Fruit fly (Drosophila melanogaster): ENCODE measurements around the gene ath.

Gene ath

dm6 chr2L:10220010-10220409 is 9.1 kb downstream of the ath start:
- no peak for TF ChIP-seq CG12605 (GFP tag; IDR thresholded peaks at IDR 0.05)
- TF ChIP-seq CG10348 (GFP tag; IDR thresholded peaks at IDR 0.05), result no peak

dm6 chr2L:10220501-10221386 is 9.8 kb downstream of the ath start, which contains the start of the genes Npc1a and Prosalpha6:
Gene Npc1a, minus strand, starts transcription at chr2L:10221216.
Gene Prosalpha6, plus strand, starts transcription at chr2L:10221351.
- TF ChIP-seq D1 (tag; optimal IDR thresholded peaks at IDR 0.05) (no peak), CG15710 (tag; optimal IDR thresholded peaks at IDR 0.05) (peak; percentile 31)

- TF ChIP-seq CG8301 (tag; optimal IDR thresholded peaks at IDR 0.05), result no peak
- TF ChIP-seq Ets98B (GFP tag; IDR thresholded peaks at IDR 0.05), result no peak
- TF ChIP-seq Snoo (tag; optimal IDR thresholded peaks at IDR 0.05), result no peak
- no peak for TF ChIP-seq rn (GFP tag; IDR thresholded peaks at IDR 0.05)
- no peak for TF ChIP-seq Pif1B (GFP tag; optimal IDR thresholded peaks at IDR 0.05)
- TF ChIP-seq EcR (GFP tag; optimal IDR thresholded peaks at IDR 0.05), result no peak
- no peak for TF ChIP-seq CG4496 (GFP tag; IDR thresholded peaks at IDR 0.05)
- no peak for TF ChIP-seq CG34367 (tag; optimal IDR thresholded peaks at IDR 0.05)
- no peak for TF ChIP-seq CG15710 (tag; optimal IDR thresholded peaks at IDR 0.05)
- TF ChIP-seq CG17806 (tag; optimal IDR thresholded peaks at IDR 0.05), result no peak
- no peak for TF ChIP-seq CG9948 (tag; optimal IDR thresholded peaks at IDR 0.05)
- TF ChIP-seq CG10348 (GFP tag; IDR thresholded peaks at IDR 0.05), result no peak
- TF ChIP-seq D1 (tag; optimal IDR thresholded peaks at IDR 0.05), result no peak
- TF ChIP-seq CG32121 (GFP tag; IDR thresholded peaks at IDR 0.05), result no peak
- no peak for TF ChIP-seq CG14655 (GFP tag; optimal IDR thresholded peaks at IDR 0.05)
These were observed 10.4 kb downstream of the ath start for dm6 chr2L:10221387-10221705.

dm6 chr2L:10222550-10223231 is 11.7 kb downstream of the ath start, which contains the start of gene Bcs1:
Gene Bcs1, plus strand, starts transcription at chr2L:10222657.
- peak; percentile 25 for TF ChIP-seq D1 (tag; optimal IDR thresholded peaks at IDR 0.05)
- TF ChIP-seq gl (tag; optimal IDR thresholded peaks at IDR 0.05), result no peak

- TF ChIP-seq CG34367 (tag; optimal IDR thresholded peaks at IDR 0.05), result no peak
- TF ChIP-seq EcR (GFP tag; optimal IDR thresholded peaks at IDR 0.05), result no peak
- TF ChIP-seq CG14655 (GFP tag; optimal IDR thresholded peaks at IDR 0.05), result no peak
- no peak for TF ChIP-seq CG32121 (GFP tag; IDR thresholded peaks at IDR 0.05)
- TF ChIP-seq Pif1B (GFP tag; optimal IDR thresholded peaks at IDR 0.05), result no peak
- TF ChIP-seq CG8159 (tag; optimal IDR thresholded peaks at IDR 0.05), result no peak
- no peak for TF ChIP-seq CG13204 (GFP tag; optimal IDR thresholded peaks at IDR 0.05)
- TF ChIP-seq CG8301 (tag; optimal IDR thresholded peaks at IDR 0.05), result no peak
- no peak for TF ChIP-seq CG15710 (tag; optimal IDR thresholded peaks at IDR 0.05)
- no peak for TF ChIP-seq Pif1A (GFP tag; optimal IDR thresholded peaks at IDR 0.05)
- TF ChIP-seq CG10348 (GFP tag; IDR thresholded peaks at IDR 0.05), result no peak
- no peak for TF ChIP-seq Ets98B (GFP tag; IDR thresholded peaks at IDR 0.05)
- no peak for TF ChIP-seq D1 (tag; optimal IDR thresholded peaks at IDR 0.05)
- no peak for TF ChIP-seq CG12605 (GFP tag; IDR thresholded peaks at IDR 0.05)
- TF ChIP-seq CG17806 (tag; optimal IDR thresholded peaks at IDR 0.05), result no peak
- TF ChIP-seq gl (tag; optimal IDR thresholded peaks at IDR 0.05), result no peak
These were observed 15.3 kb downstream of the ath start for dm6 chr2L:10226213-10226723.

dm6 chr2L:10226724-10227407 is 15.9 kb downstream of the ath start, which contains the start of gene CG5708:
Gene CG5708, minus strand, starts transcription at chr2L:10226808.
- TF ChIP-seq CG32121 (GFP tag; IDR thresholded peaks at IDR 0.05), result no peak
- TF ChIP-seq D1 (tag; optimal IDR thresholded peaks at IDR 0.05), result no peak
- no peak for TF ChIP-seq CG17806 (tag; optimal IDR thresholded peaks at IDR 0.05)
- peak; percentile 11 for TF ChIP-seq CG15710 (tag; optimal IDR thresholded peaks at IDR 0.05)

dm6 chr2L:10230455-10230854 is 19.5 kb downstream of the ath start:
- TF ChIP-seq Ets98B (GFP tag; IDR thresholded peaks at IDR 0.05) (no peak), CG10348 (GFP tag; IDR thresholded peaks at IDR 0.05) (no peak)
